Fruit fly (Drosophila melanogaster): ENCODE results near the gene Cpr78Ca.
A peak's percentile ranks its signal among the peaks of the same experiment; 100 is the strongest.

dm6 chr3L:21261403-21262164, 31.0 kb downstream of the Cpr78Ca start:
- TF ChIP-seq Sox14 (GFP tag; optimal IDR thresholded peaks at IDR 0.05) (no peak), CG9139 (GFP tag; optimal IDR thresholded peaks at IDR 0.05) (no peak), CG6276 (GFP tag; optimal IDR thresholded peaks at IDR 0.05) (no peak), CG34406 (GFP tag; optimal IDR thresholded peaks at IDR 0.05) (no peak), Met (GFP tag; optimal IDR thresholded peaks at IDR 0.05) (no peak), cyc (GFP tag; optimal IDR thresholded peaks at IDR 0.05) (no peak), Sox102F (GFP tag; optimal IDR thresholded peaks at IDR 0.05) (no peak), CG10669 (GFP tag; optimal IDR thresholded peaks at IDR 0.05) (no peak), svp (GFP tag) (peak; percentile 49), pdm3 (GFP tag; optimal IDR thresholded peaks at IDR 0.05) (no peak), Hr38 (GFP tag; optimal IDR thresholded peaks at IDR 0.05) (no peak), CG31627 (GFP tag; optimal IDR thresholded peaks at IDR 0.05) (no peak), CG7368 (GFP tag; optimal IDR thresholded peaks at IDR 0.05) (no peak), dsx (GFP tag; optimal IDR thresholded peaks at IDR 0.05; ENCODE audit: poor library complexity, severe bottlenecking) (no peak)

Measured in whole organism, prepupa.